Fruit fly (Drosophila melanogaster): ENCODE data around the gene CG13712.

The CG13712 gene

DNA sequence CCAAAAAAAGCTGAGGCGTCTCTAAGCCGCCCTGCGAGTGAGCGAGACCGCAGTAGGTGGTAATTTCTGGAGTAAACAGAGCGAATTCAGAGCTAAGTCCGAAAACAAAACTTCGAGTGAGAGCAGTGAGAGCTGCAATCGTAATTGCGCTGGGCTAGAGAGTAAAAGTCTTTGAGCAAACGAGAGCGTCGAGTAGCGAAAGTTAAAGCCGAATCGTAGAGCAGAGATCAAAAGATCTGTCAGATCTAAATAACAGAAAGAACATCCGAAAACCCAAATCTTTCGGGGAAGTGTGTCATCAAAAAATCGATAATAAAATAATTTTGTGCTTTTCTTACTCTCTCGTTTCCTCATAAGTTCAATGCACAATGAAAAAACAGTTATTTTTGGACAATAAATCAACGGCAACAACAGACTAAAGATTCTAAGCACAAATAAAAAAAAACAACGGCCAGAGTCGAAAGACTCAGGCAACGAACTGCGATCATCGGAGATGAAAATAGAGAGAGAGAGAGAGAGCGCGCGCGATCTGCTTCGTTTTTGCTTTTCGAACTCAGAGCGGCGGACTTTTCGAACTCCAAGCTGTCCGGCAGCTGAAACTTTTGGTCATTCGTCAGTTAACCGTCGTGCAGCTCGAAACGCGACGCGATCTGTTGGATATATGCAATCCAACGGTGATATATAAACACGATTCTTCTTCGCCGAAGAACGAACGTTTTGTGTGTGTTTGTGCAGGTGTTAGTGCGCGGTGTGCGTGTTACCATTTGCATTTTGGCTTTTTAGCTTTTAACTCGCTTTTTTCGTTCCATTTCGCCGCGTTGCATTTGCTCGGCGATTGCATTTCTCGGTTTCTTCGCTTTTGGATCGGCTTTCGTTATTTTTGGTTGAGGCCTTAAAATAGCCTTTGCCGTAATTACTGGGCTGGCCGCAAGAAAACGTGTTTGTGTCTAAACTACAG lies 17.2 kb downstream of the CG13712 start, which contains the start of gene RhoGEF64C:
Gene RhoGEF64C (plus strand): TSS at position 607 of the 958 bp plus-strand sequence.
- no peak for TF ChIP-seq lz (GFP tag; optimal IDR thresholded peaks at IDR 0.05)
- TF ChIP-seq fkh (GFP tag; optimal IDR thresholded peaks at IDR 0.05): peak; percentile 46
- TF ChIP-seq CG15336 (GFP tag; IDR thresholded peaks at IDR 0.05): 0 out of 2 replicates have a peak, but pooled peaks have one; percentile 24
- peak; percentile 42; the same call in 2 of the 3 replicates for TF ChIP-seq eg (GFP tag; IDR thresholded peaks at IDR 0.05)
- peak; percentile 60 for TF ChIP-seq CG1621 (tag; optimal IDR thresholded peaks at IDR 0.05)
- peak; percentile 69 for TF ChIP-seq Blimp-1 (GFP tag; optimal IDR thresholded peaks at IDR 0.05)
- peak; percentile 69 for TF ChIP-seq Eip78C (GFP tag)
- TF ChIP-seq Sox15 (GFP tag; optimal IDR thresholded peaks at IDR 0.05): no peak
- peak; percentile 1 for TF ChIP-seq Met (GFP tag; optimal IDR thresholded peaks at IDR 0.05)
- peak; percentile 50 for TF ChIP-seq CG6854 (GFP tag; optimal IDR thresholded peaks at IDR 0.05)
- no peak for TF ChIP-seq Lpt (GFP tag; optimal IDR thresholded peaks at IDR 0.05)
- no peak for TF ChIP-seq CG16779 (tag; optimal IDR thresholded peaks at IDR 0.05)
- TF ChIP-seq ss (GFP tag; optimal IDR thresholded peaks at IDR 0.05): peak; percentile 1 to 51
- TF ChIP-seq svp (GFP tag): peak; percentile 17
- 0 out of 3 replicates have a peak, but pooled peaks have one; percentile 18 for TF ChIP-seq CG6163 (GFP tag; IDR thresholded peaks at IDR 0.05)

DNA sequence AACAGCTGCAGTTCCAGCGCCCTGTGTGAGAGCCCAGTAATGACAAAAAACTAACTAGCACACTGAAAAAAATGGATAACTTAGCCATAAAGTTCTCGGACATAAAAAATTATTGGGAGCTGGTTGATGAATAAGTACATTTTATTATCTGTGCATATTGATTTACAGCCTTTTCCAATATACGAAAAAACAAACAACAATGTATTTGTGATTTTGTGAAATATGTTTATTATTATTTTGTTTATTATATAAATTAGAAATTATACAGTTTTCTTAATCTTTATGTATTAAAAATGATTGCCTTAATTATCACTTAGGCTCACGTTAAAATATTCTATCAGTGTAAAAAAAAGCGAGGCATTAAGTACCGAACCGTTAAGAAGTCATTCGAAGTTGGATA lies 17.9 kb downstream of the CG13712 start:
- no peak for TF ChIP-seq Ets21C (GFP tag; optimal IDR thresholded peaks at IDR 0.05)
- TF ChIP-seq CG1621 (tag; optimal IDR thresholded peaks at IDR 0.05): no peak
- TF ChIP-seq CG3919 (GFP tag; optimal IDR thresholded peaks at IDR 0.05): peak; percentile 40
- TF ChIP-seq CG10669 (GFP tag; optimal IDR thresholded peaks at IDR 0.05): peak; percentile 40
- TF ChIP-seq Blimp-1 (GFP tag; optimal IDR thresholded peaks at IDR 0.05): no peak
- TF ChIP-seq CG6276 (GFP tag; optimal IDR thresholded peaks at IDR 0.05): peak; percentile 64
- TF ChIP-seq CG11294 (GFP tag; IDR thresholded peaks at IDR 0.05): no peak
- TF ChIP-seq Eip93F (GFP tag; optimal IDR thresholded peaks at IDR 0.05): no peak
- peak; percentile 12 for TF ChIP-seq CG11762 (GFP tag; optimal IDR thresholded peaks at IDR 0.05; ENCODE audit: insufficient read depth)
- TF ChIP-seq CG8632 (GFP tag; optimal IDR thresholded peaks at IDR 0.05): no peak
- TF ChIP-seq Eip75B (GFP tag; optimal IDR thresholded peaks at IDR 0.05): no peak
- peak; percentile 38 for TF ChIP-seq dsx (GFP tag; optimal IDR thresholded peaks at IDR 0.05; ENCODE audit: poor library complexity, severe bottlenecking)
- peak; percentile 56 for TF ChIP-seq CG3032 (tag; optimal IDR thresholded peaks at IDR 0.05)
- peak; percentile 57 for TF ChIP-seq OdsH (GFP tag; optimal IDR thresholded peaks at IDR 0.05)
- peak in 1 of 2 experiments; percentile 9 for TF ChIP-seq ss (GFP tag; optimal IDR thresholded peaks at IDR 0.05)
- TF ChIP-seq dac (GFP tag; optimal IDR thresholded peaks at IDR 0.05): no peak
- peak; percentile 80 for TF ChIP-seq CG8119 (GFP tag; IDR thresholded peaks at IDR 0.05)
- peak; percentile 15 for TF ChIP-seq CG6792 (GFP tag; optimal IDR thresholded peaks at IDR 0.05)
- no peak for TF ChIP-seq CG7368 (GFP tag; optimal IDR thresholded peaks at IDR 0.05)
- TF ChIP-seq fd85E (GFP tag; optimal IDR thresholded peaks at IDR 0.05): no peak
- TF ChIP-seq net (GFP tag; optimal IDR thresholded peaks at IDR 0.05): peak; percentile 51
- TF ChIP-seq Hr38 (GFP tag; optimal IDR thresholded peaks at IDR 0.05): no peak
- no peak for TF ChIP-seq esn (GFP tag; optimal IDR thresholded peaks at IDR 0.05)
- peak; percentile 28 for TF ChIP-seq CG34406 (GFP tag; optimal IDR thresholded peaks at IDR 0.05)
- TF ChIP-seq CG16779 (tag; optimal IDR thresholded peaks at IDR 0.05): no peak
- TF ChIP-seq Hr4 (GFP tag; optimal IDR thresholded peaks at IDR 0.05): peak; percentile 33
- TF ChIP-seq Met (GFP tag; optimal IDR thresholded peaks at IDR 0.05): no peak
- no peak for TF ChIP-seq Hr39 (GFP tag; optimal IDR thresholded peaks at IDR 0.05)
- peak; percentile 26 for TF ChIP-seq spab (GFP tag; optimal IDR thresholded peaks at IDR 0.05)
- peak; percentile 55; the same call in 2 of the 3 replicates for TF ChIP-seq CG6163 (GFP tag; IDR thresholded peaks at IDR 0.05)
- TF ChIP-seq svp (GFP tag): no peak
- TF ChIP-seq cyc (GFP tag; optimal IDR thresholded peaks at IDR 0.05): no peak
- TF ChIP-seq Eip78C (GFP tag): peak; percentile 80
- peak; percentile 47 for TF ChIP-seq acj6 (GFP tag; optimal IDR thresholded peaks at IDR 0.05)
- peak; percentile 61 for TF ChIP-seq CG10631 (GFP tag; optimal IDR thresholded peaks at IDR 0.05)
- no peak for TF ChIP-seq Sox15 (GFP tag; optimal IDR thresholded peaks at IDR 0.05)
- peak; percentile 79 for TF ChIP-seq CG32006 (GFP tag; optimal IDR thresholded peaks at IDR 0.05)
- TF ChIP-seq pdm3 (GFP tag; optimal IDR thresholded peaks at IDR 0.05): peak; percentile 10
- TF ChIP-seq Sox102F (GFP tag; optimal IDR thresholded peaks at IDR 0.05): no peak
- no peak for TF ChIP-seq CG8319 (GFP tag; optimal IDR thresholded peaks at IDR 0.05)
- no peak for TF ChIP-seq lz (GFP tag; optimal IDR thresholded peaks at IDR 0.05)
- TF ChIP-seq fkh (GFP tag; optimal IDR thresholded peaks at IDR 0.05): no peak

All from whole organism, prepupa.